Fruit fly (Drosophila melanogaster) S2 (cell line): ENCODE measurements around the gene CG43841.

ENCODE experiments used
- CG8478 ChIP-seq: fragments of >200 bp; optimal IDR thresholded peaks from 2 replicates; lab custom pipeline; 2018
- CTCF ChIP-seq, 2 experiments: fragments of >200 bp; optimal IDR thresholded peaks; 2 replicates each; lab custom pipeline; 2018

DNA sequence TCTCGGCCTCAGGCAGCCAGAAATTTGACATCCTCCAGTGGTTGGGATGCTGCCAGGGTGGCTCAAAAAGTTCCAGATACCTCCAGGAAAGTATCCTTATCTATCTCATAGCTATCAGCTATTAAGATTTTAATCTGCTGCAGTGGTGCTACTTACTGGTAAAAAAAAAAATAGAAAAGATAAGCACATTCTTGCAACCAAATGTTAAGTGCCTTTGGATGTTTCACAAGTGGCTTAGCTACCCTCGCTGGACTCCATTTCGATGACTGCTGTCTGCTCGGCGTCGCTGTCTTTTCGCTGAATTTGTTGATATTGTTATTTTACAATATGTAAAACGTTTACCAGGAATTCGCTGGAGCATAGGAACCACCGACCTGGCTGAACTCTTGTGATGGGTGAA lies 13.2 kb downstream of the CG43841 start:
- TF ChIP-seq CG8478 (lab: Kevin White, UChicago) (no peak), CTCF (optimal IDR thresholded peaks at IDR 0.05; lab: Kevin White, UChicago) (no peak)
